Fruit fly (Drosophila melanogaster) whole organism: Measurements from ENCODE around the gene eff.

ENCODE experiments used
- CG8478 ChIP-seq: fragments of >200 bp; optimal IDR thresholded peaks from 2 replicates; lab custom pipeline; 2018; ENCODE audit warnings: inconsistent platforms
- Dll ChIP-seq: fragments of >200 bp; optimal IDR thresholded peaks from 2 replicates; lab custom pipeline; 2017
- EcR ChIP-seq, 2 experiments: fragments of >200 bp; optimal IDR thresholded peaks; 2 replicates each; lab custom pipeline; 2017; ENCODE audit warnings: missing biosample characterization in 2 of 2, missing genetic modification characterization in 2 of 2, missing genetic modification reagents in 2 of 2
- pan ChIP-seq: fragments of >200 bp; optimal IDR thresholded peaks from 2 replicates; lab custom pipeline; 2017
- psq ChIP-seq: fragments of >200 bp; optimal IDR thresholded peaks from 2 replicates; lab custom pipeline; 2017
- usp ChIP-seq: fragments of >200 bp; optimal IDR thresholded peaks from 2 replicates; lab custom pipeline; 2017; ENCODE audit warnings: missing biosample characterization, missing genetic modification characterization, mixed read lengths

DNA sequence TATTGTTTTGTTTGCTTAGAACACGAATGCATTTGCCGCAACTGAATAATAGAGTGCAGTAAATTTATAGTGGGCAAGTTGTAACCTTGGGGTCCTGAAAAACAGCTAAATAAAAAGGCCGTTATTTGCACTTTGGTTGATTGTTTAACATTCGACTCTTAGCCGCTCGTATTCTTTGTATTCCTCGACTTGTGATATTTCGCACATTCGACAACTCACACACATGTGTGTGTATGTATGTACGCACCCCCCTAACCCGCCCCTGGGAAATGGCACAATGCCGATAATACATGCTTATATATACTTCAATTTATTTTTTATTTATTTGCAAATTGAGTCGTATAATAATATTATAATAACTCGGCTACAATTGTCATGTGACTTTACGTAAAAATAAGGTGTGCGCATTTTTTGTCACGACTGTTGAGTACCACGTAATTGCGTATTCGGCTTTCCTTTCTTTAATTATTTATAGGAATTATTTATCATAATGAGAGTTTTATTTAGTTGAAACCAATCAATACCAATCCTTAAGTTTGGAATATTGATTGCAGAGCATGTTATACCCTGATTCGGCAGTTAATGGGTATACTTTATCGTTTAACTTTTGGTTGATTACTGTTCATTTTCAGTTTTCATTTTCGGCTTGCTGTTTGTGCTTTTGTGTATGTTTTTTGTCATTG, 13.8 kb upstream of the eff start:
- TF ChIP-seq Dll (lab: Kevin White, UChicago) (no peak), psq (no peak), usp (GFP tag; lab: Kevin White, UChicago) (no peak), EcR (GFP tag; optimal IDR thresholded peaks at IDR 0.05; lab: Kevin White, UChicago) (no peak), CG8478 (lab: Kevin White, UChicago) (no peak), pan (peak; percentile 83)
